Worm (Caenorhabditis elegans) whole organism, young adult: Measurements from ENCODE around the gene Y61B8B.3.

Experiments used
- B0035.1 ChIP-seq: sonication (generic microtip); optimal IDR thresholded peaks from 2 replicates; lab custom pipeline; 2016; ENCODE audit warnings: missing genetic modification characterization, mild to moderate bottlenecking, missing compliant biosample characterization, missing genotype, missing genetic modification reagents
- B0336.3 ChIP-seq: fragments of 200-800 bp; sonication (Bioruptor generic); IDR thresholded peaks from 2 replicates; pipeline ENCODE4 v1.3.6; 2022; ENCODE audit warnings: missing genetic modification characterization, missing compliant biosample characterization
- F22D6.2 ChIP-seq: sonication (generic microtip); optimal IDR thresholded peaks from 2 replicates; lab custom pipeline; 2016; ENCODE audit warnings: mild to moderate bottlenecking, missing genetic modification characterization, missing compliant biosample characterization
- Y53G8AR.9 ChIP-seq: fragments of 200-800 bp; sonication (Bioruptor generic); conservative IDR thresholded peaks from 2 replicates; pipeline ENCODE4 v1.3.6; 2022; ENCODE audit warnings: missing genetic modification reagents, missing genetic modification characterization, missing compliant biosample characterization
- attf-5 ChIP-seq: fragments of 200-800 bp; sonication (Bioruptor generic); optimal IDR thresholded peaks from 2 replicates; lab custom pipeline; 2018; ENCODE audit warnings: mild to moderate bottlenecking, missing genetic modification characterization, missing compliant biosample characterization
- cebp-1 ChIP-seq, 2 experiments: fragments of 200-800 bp in 1 of 2; sonication (Bioruptor generic) in 1 of 2; sonication (generic microtip) in 1 of 2; IDR thresholded peaks in 1 of 2; optimal IDR thresholded peaks in 1 of 2; 2 replicates each; pipeline versions ENCODE4 v1.3.6 to Lab custom; 2017 to 2022; ENCODE audit warnings: missing compliant biosample characterization in 2 of 2, missing genetic modification characterization in 2 of 2, mild to moderate bottlenecking in 1 of 2, missing genetic modification reagents in 1 of 2, moderate library complexity in 1 of 2
- ceh-58 ChIP-seq: fragments of 200-800 bp; sonication (Bioruptor generic); IDR thresholded peaks from 2 replicates; pipeline ENCODE4 v1.3.6; 2022; ENCODE audit warnings: missing genetic modification characterization, missing compliant biosample characterization
- dox-1 ChIP-seq: fragments of 200-800 bp; sonication (Bioruptor generic); IDR thresholded peaks from 2 replicates; pipeline ENCODE4 v1.3.6; 2022; ENCODE audit warnings: missing genetic modification reagents, missing genetic modification characterization, missing compliant biosample characterization
- dpff-1 ChIP-seq: sonication (generic microtip); optimal IDR thresholded peaks from 2 replicates; lab custom pipeline; 2017; ENCODE audit warnings: mild to moderate bottlenecking, missing genetic modification characterization, missing compliant biosample characterization
- efl-1 ChIP-seq: fragments of 150-350 bp; optimal IDR thresholded peaks from 2 replicates; lab custom pipeline; 2014; ENCODE audit warnings: missing biosample characterization, missing genetic modification reagents, missing genetic modification characterization
- egrh-3 ChIP-seq: fragments of 200-800 bp; sonication (Bioruptor generic); IDR thresholded peaks from 2 replicates; pipeline ENCODE4 v1.3.6; 2022; ENCODE audit warnings: missing genetic modification reagents, missing genetic modification characterization, missing compliant biosample characterization
- fkh-3 ChIP-seq: sonication (generic microtip); optimal IDR thresholded peaks from 2 replicates; lab custom pipeline; 2016; ENCODE audit warnings: mild to moderate bottlenecking, missing genetic modification characterization, missing compliant biosample characterization
- hlh-12 ChIP-seq: sonication (generic microtip); optimal IDR thresholded peaks from 2 replicates; lab custom pipeline; 2016; ENCODE audit warnings: missing genetic modification characterization, missing compliant biosample characterization
- hmg-1.2 ChIP-seq: fragments of 200-800 bp; sonication (Bioruptor generic); IDR thresholded peaks from 2 replicates; pipeline ENCODE4 v1.3.6; 2022; ENCODE audit warnings: missing genetic modification reagents, missing genetic modification characterization, missing compliant biosample characterization
- lin-26 ChIP-seq: fragments of 200-800 bp; sonication (Bioruptor generic); IDR thresholded peaks from 2 replicates; pipeline ENCODE4 v1.3.6; 2022; ENCODE audit warnings: missing genetic modification reagents, missing genetic modification characterization, missing compliant biosample characterization
- madf-6 ChIP-seq: fragments of 200-800 bp; sonication (Bioruptor generic); IDR thresholded peaks from 2 replicates; pipeline ENCODE4 v1.3.6; 2022; ENCODE audit warnings: missing genetic modification reagents, missing genetic modification characterization, missing compliant biosample characterization
- mxl-1 ChIP-seq: sonication (generic microtip); optimal IDR thresholded peaks from 2 replicates; lab custom pipeline; 2016; ENCODE audit warnings: missing genetic modification characterization, missing compliant biosample characterization
- nfya-1 ChIP-seq: sonication (generic microtip); optimal IDR thresholded peaks from 2 replicates; lab custom pipeline; 2017; ENCODE audit warnings: antibody characterized with exemption, missing compliant biosample characterization, missing genetic modification characterization, borderline replicate concordance; ENCODE audit not compliant: insufficient read depth
- nhr-120 ChIP-seq: fragments of 200-800 bp; sonication (Bioruptor generic); IDR thresholded peaks from 2 replicates; pipeline ENCODE4 v1.3.6; 2022; ENCODE audit warnings: missing genetic modification characterization, missing compliant biosample characterization
- nhr-80 ChIP-seq: sonication (generic microtip); optimal IDR thresholded peaks from 2 replicates; lab custom pipeline; 2016; ENCODE audit warnings: missing genetic modification characterization, missing compliant biosample characterization
- pbrm-1 ChIP-seq: fragments of 200-800 bp; sonication (Bioruptor generic); IDR thresholded peaks from 2 replicates; pipeline ENCODE4 v1.3.6; 2022; ENCODE audit warnings: missing genetic modification reagents, missing genetic modification characterization, missing compliant biosample characterization
- rcor-1 ChIP-seq: fragments of 200-800 bp; sonication (Bioruptor generic); IDR thresholded peaks from 2 replicates; pipeline ENCODE4 v1.3.6; 2022; ENCODE audit warnings: missing genetic modification reagents, missing genetic modification characterization, missing compliant biosample characterization
- rec-8 ChIP-seq, 2 experiments: sonication (generic microtip); optimal IDR thresholded peaks; 2 replicates each; lab custom pipeline; 2016; ENCODE audit warnings: mild to moderate bottlenecking in 2 of 2, missing genetic modification characterization in 2 of 2, missing genetic modification reagents in 2 of 2, missing genotype in 2 of 2, missing biosample characterization in 1 of 2, missing compliant biosample characterization in 1 of 2, moderate library complexity in 1 of 2
- snpc-4 ChIP-seq, 5 experiments: fragments of 150-350 bp in 1 of 5; sonication (generic microtip) in 4 of 5; optimal IDR thresholded peaks; 2 replicates each; lab custom pipeline; 2014 to 2018; ENCODE audit warnings: missing genetic modification characterization in 5 of 5, missing biosample characterization in 3 of 5, antibody characterized with exemption in 2 of 5, mild to moderate bottlenecking in 2 of 5, missing compliant biosample characterization in 2 of 5, missing genotype in 2 of 5, moderate library complexity in 2 of 5, missing genetic modification reagents in 1 of 5
- tlf-1 ChIP-seq: fragments of 200-800 bp; sonication (Bioruptor generic); optimal IDR thresholded peaks from 2 replicates; lab custom pipeline; 2018; ENCODE audit warnings: mild to moderate bottlenecking, missing genetic modification characterization, missing compliant biosample characterization
- unc-62 ChIP-seq: fragments of 150-350 bp; optimal IDR thresholded peaks from 2 replicates; lab custom pipeline; 2014; ENCODE audit warnings: missing biosample characterization, missing genetic modification reagents, missing genetic modification characterization

The Y61B8B.3 gene

ce11 chrV:17312386-17312785 lies at the start of gene Y61B8B.3:
Gene Y61B8B.3, minus strand, starts transcription at chrV:17312486.
- TF ChIP-seq nfya-1 (no peak), nhr-120 (GFP tag; lab: Robert Waterston, UW) (no peak)

- TF ChIP-seq egrh-3 (GFP tag; lab: Robert Waterston, UW): no peak
- TF ChIP-seq attf-5 (GFP tag; lab: Kevin White, UChicago): peak; percentile 11
- no peak for TF ChIP-seq F22D6.2 (tag; lab: Kevin White, UChicago)
- TF ChIP-seq dox-1 (GFP tag; lab: Robert Waterston, UW): no peak; the same call in 1 of the 2 replicates
- peak; percentile 69 for TF ChIP-seq nhr-80 (tag; lab: Kevin White, UChicago)
- TF ChIP-seq snpc-4 (GFP tag; optimal IDR thresholded peaks at IDR 0.05; lab: Kevin White, UChicago): no peak
- TF ChIP-seq snpc-4 (tag; optimal IDR thresholded peaks at IDR 0.05; lab: Kevin White, UChicago): peak in 1 of 4 experiments; percentile 53
- TF ChIP-seq lin-26 (GFP tag; lab: Robert Waterston, UW): no peak
- TF ChIP-seq Y53G8AR.9 (GFP tag; lab: Robert Waterston, UW): no peak
- no peak for TF ChIP-seq rcor-1 (GFP tag; lab: Robert Waterston, UW)
Observed at ce11 chrV:17352827-17353373, 40.6 kb upstream of the Y61B8B.3 start, which contains the start of the genes fbxa-134 and F47H4.2. Gene fbxa-134, minus strand, starts transcription at chrV:17352870. Gene F47H4.2, plus strand, starts transcription at chrV:17353323.

- no peak for TF ChIP-seq egrh-3 (GFP tag; lab: Robert Waterston, UW)
- TF ChIP-seq efl-1 (GFP tag; lab: Kevin White, UChicago): peak; percentile 14
- TF ChIP-seq madf-6 (GFP tag; lab: Robert Waterston, UW): peak; percentile 45; the same call in 1 of the 2 replicates
Observed at ce11 chrV:17350093-17350492, 37.8 kb upstream of the Y61B8B.3 start, which contains the start of gene lsy-27. Gene lsy-27, minus strand, starts transcription at chrV:17350193.

ce11 chrV:17347602-17348001 lies 35.3 kb upstream of the Y61B8B.3 start, which contains the start of gene skr-5:
Gene skr-5, plus strand, starts transcription at chrV:17347902.
- TF ChIP-seq hmg-1.2 (GFP tag; lab: Robert Waterston, UW) (no peak), cebp-1 (GFP tag; IDR thresholded peaks at IDR 0.05; lab: Robert Waterston, UW) (peak; percentile 17; the same call in 1 of the 2 replicates), cebp-1 (tag; optimal IDR thresholded peaks at IDR 0.05; lab: Kevin White, UChicago) (no peak)

ce11 chrV:17344876-17345275 lies 32.6 kb upstream of the Y61B8B.3 start, which contains the start of the genes fbxa-188 and fbxa-189:
Gene fbxa-188, minus strand, starts transcription at chrV:17344926.
Gene fbxa-189, plus strand, starts transcription at chrV:17345214.
- no peak for TF ChIP-seq hlh-12
- peak; percentile 24 for TF ChIP-seq nhr-80 (tag; lab: Kevin White, UChicago)

ce11 chrV:17339349-17339748 lies 27.1 kb upstream of the Y61B8B.3 start:
- TF ChIP-seq B0035.1 (tag; lab: Kevin White, UChicago): no peak
- no peak for TF ChIP-seq unc-62
- TF ChIP-seq ceh-58 (GFP tag; lab: Robert Waterston, UW): no peak

ce11 chrV:17331340-17331739 lies 19.1 kb upstream of the Y61B8B.3 start, which contains the start of gene fbxa-185:
Gene fbxa-185, plus strand, starts transcription at chrV:17331640.
- no peak for TF ChIP-seq dpff-1 (tag; lab: Kevin White, UChicago)

ce11 chrV:17328497-17328896 lies 16.2 kb upstream of the Y61B8B.3 start, which contains the start of gene srg-44:
Gene srg-44, plus strand, starts transcription at chrV:17328797.
- TF ChIP-seq tlf-1 (GFP tag; lab: Kevin White, UChicago) (no peak), rec-8 (tag; optimal IDR thresholded peaks at IDR 0.05; lab: Kevin White, UChicago) (no peak), fkh-3 (no peak), lin-26 (GFP tag; lab: Robert Waterston, UW) (no peak), pbrm-1 (no peak), mxl-1 (tag; lab: Kevin White, UChicago) (no peak), B0336.3 (GFP tag; lab: Robert Waterston, UW) (no peak)
